Worm (Caenorhabditis elegans): ENCODE data around the gene srz-69.

The srz-69 gene

DNA sequence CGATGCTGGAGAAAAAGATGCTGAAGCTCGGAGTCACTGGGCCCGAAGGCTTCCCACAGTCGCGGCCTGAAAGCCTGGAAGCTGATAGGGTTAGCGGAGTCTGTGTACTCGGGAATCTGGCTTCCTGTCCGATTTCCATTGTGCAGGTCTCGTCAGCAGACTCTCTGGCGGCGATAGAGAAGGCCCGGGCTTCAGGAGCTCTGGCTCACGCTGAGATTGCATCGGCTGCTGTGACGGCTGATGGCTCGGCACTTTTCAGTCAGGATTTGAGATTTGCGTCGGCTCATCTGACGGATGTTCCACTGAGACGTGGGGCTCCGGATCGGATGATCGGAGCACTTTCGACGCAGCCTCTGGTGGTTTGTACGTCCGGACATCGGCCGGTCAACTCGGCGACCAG, 46.4 kb upstream of the srz-69 start:
- TF ChIP-seq egrh-3 (GFP tag; IDR thresholded peaks at IDR 0.05) (peak; percentile 68; the same call in 1 of the 2 replicates), mes-4 (tag; optimal IDR thresholded peaks at IDR 0.05) (no peak), cebp-1 (GFP tag; IDR thresholded peaks at IDR 0.05) (no peak), cebp-1 (tag; optimal IDR thresholded peaks at IDR 0.05) (no peak), aptf-2 (GFP tag; conservative IDR thresholded peaks at IDR 0.05) (no peak), ceh-79 (tag; optimal IDR thresholded peaks at IDR 0.05) (no peak), zfh-2 (GFP tag; conservative IDR thresholded peaks at IDR 0.05) (peak; percentile 58), unc-130 (GFP tag; optimal IDR thresholded peaks at IDR 0.05) (no peak)

DNA sequence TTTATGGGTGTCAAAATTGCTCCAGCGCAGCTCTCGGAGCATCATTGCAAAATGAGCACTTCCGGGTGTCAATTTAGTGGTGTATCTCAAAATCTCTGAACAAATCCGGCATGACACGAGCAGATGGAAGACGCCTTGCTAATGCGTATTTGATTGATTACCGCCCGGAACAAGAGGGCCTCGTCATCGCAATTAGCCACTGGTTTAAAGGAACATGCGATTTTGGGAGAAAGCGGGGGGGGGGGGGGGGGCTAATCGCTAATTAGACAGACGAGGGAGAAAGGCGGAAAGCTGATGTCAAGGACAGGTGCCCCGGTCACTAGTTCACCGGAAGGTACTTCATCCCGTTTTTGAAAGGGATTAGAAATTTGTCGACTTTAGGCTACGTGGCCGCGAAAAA, 44.7 kb upstream of the srz-69 start:
- TF ChIP-seq fkh-3 (tag; optimal IDR thresholded peaks at IDR 0.05) (no peak), D2030.7 (GFP tag; IDR thresholded peaks at IDR 0.05) (no peak), ama-1 (optimal IDR thresholded peaks at IDR 0.05) (no peak), ama-1 (GFP tag; optimal IDR thresholded peaks at IDR 0.05) (no peak), snpc-3.4 (tag; optimal IDR thresholded peaks at IDR 0.05) (no peak), zfh-2 (GFP tag; conservative IDR thresholded peaks at IDR 0.05) (peak; percentile 47; the same call in 1 of the 2 replicates), F37B4.10 (GFP tag; IDR thresholded peaks at IDR 0.05) (no peak), ekl-4 (GFP tag; IDR thresholded peaks at IDR 0.05) (0 out of 2 replicates have a peak, but pooled peaks have one; percentile 23)

DNA sequence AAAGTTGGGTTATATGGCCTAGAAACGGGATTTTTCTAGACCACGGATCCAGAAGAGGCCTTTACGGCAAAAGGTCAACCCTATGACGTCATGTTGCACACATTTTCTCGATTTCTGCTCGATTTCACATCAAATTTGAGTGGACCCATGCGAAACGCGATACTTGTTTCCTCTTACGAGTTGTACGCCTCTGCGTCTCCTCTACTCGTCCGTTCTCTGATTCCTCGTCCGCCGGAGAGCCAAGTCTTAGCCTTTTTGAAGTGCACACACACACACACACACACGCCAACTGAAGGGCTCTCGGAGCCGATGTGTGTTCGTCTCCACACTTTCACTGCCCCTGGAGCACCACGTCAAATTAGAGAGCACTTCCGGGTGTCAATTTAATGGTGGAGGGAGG, 43.9 kb upstream of the srz-69 start:
- TF ChIP-seq zfh-2 (GFP tag; conservative IDR thresholded peaks at IDR 0.05) (peak; percentile 30; the same call in 1 of the 2 replicates), mcd-1 (GFP tag; IDR thresholded peaks at IDR 0.05) (no peak), aptf-2 (GFP tag; conservative IDR thresholded peaks at IDR 0.05) (no peak), Y53G8AR.9 (GFP tag; conservative IDR thresholded peaks at IDR 0.05) (no peak), hlh-26 (GFP tag; conservative IDR thresholded peaks at IDR 0.05) (no peak), B0336.3 (GFP tag; IDR thresholded peaks at IDR 0.05) (no peak), rcor-1 (GFP tag; IDR thresholded peaks at IDR 0.05) (no peak), let-607 (tag; optimal IDR thresholded peaks at IDR 0.05) (no peak), unc-62 (GFP tag; optimal IDR thresholded peaks at IDR 0.05) (no peak), K11D2.4 (GFP tag; IDR thresholded peaks at IDR 0.05) (no peak), attf-3 (GFP tag; conservative IDR thresholded peaks at IDR 0.05) (no peak), nfyb-1 (GFP tag; IDR thresholded peaks at IDR 0.05) (0 out of 2 replicates have a peak, but pooled peaks have one; percentile 16), B0035.1 (tag; optimal IDR thresholded peaks at IDR 0.05) (no peak), nhr-90 (tag; optimal IDR thresholded peaks at IDR 0.05) (no peak), lin-54 (GFP tag; optimal IDR thresholded peaks at IDR 0.05) (no peak), snpc-4 (GFP tag; optimal IDR thresholded peaks at IDR 0.05) (no peak), snpc-4 (tag; optimal IDR thresholded peaks at IDR 0.05) (no peak), F52B5.7 (tag; optimal IDR thresholded peaks at IDR 0.05) (no peak), tbx-9 (tag; optimal IDR thresholded peaks at IDR 0.05; ENCODE audit: borderline replicate concordance) (no peak), hmg-1.2 (GFP tag; IDR thresholded peaks at IDR 0.05) (peak; percentile 14; the same call in 1 of the 2 replicates), ZK185.1 (tag; optimal IDR thresholded peaks at IDR 0.05; ENCODE audit: poor library complexity, severe bottlenecking) (no peak), snpc-3.4 (tag; optimal IDR thresholded peaks at IDR 0.05) (no peak), ceh-27 (GFP tag; optimal IDR thresholded peaks at IDR 0.05) (peak; percentile 46), madf-8 (GFP tag; conservative IDR thresholded peaks at IDR 0.05) (no peak), F49E8.2 (tag; optimal IDR thresholded peaks at IDR 0.05; ENCODE audit: insufficient read depth) (no peak), unc-130 (GFP tag; optimal IDR thresholded peaks at IDR 0.05) (no peak)

Data from whole organism, young adult.